Worm (Caenorhabditis elegans) whole organism, L1 larva: ENCODE results near the gene nphp-4.
A peak's percentile ranks its signal among the peaks of the same experiment; 100 is the strongest.

Experiments
- C16A3.4 ChIP-seq: fragments of 150-350 bp; optimal IDR thresholded peaks from 2 replicates; lab custom pipeline; 2014; ENCODE audit warnings: missing biosample characterization, missing genetic modification characterization
- C34B4.2 ChIP-seq: sonication (generic microtip); optimal IDR thresholded peaks from 2 replicates; lab custom pipeline; 2017; ENCODE audit warnings: mild to moderate bottlenecking, missing genetic modification characterization, missing compliant biosample characterization
- alr-1 ChIP-seq: fragments of 200-800 bp; sonication (Bioruptor generic); optimal IDR thresholded peaks from 2 replicates; lab custom pipeline; 2018; ENCODE audit warnings: borderline replicate concordance, mild to moderate bottlenecking, missing genetic modification characterization, missing compliant biosample characterization
- aly-2 ChIP-seq: fragments of 150-350 bp; optimal IDR thresholded peaks from 2 replicates; lab custom pipeline; 2014; ENCODE audit warnings: missing biosample characterization, missing genetic modification characterization
- blmp-1 ChIP-seq: fragments of 150-350 bp; optimal IDR thresholded peaks from 2 replicates; lab custom pipeline; 2014; ENCODE audit warnings: missing biosample characterization, missing genetic modification characterization
- ceh-82 ChIP-seq, 3 experiments: fragments of 150-350 bp in 1 of 3; sonication (generic microtip) in 2 of 3; optimal IDR thresholded peaks; 2 replicates each; lab custom pipeline; 2014 to 2017; ENCODE audit warnings: missing biosample characterization in 3 of 3, missing genetic modification characterization in 3 of 3
- efl-1 ChIP-seq, 4 experiments: fragments of 150-350 bp; optimal IDR thresholded peaks in 3 of 4; peaks in 1 of 4; 1 replicate in 1 of 4; 2 replicates in 3 of 4; lab custom pipeline; 2014; ENCODE audit warnings: missing biosample characterization in 2 of 4, missing genetic modification characterization in 2 of 4, missing genetic modification reagents in 2 of 4
- egl-27 ChIP-seq, 2 experiments: fragments of 150-350 bp in 1 of 2; sonication (generic microtip); optimal IDR thresholded peaks; 3 replicates each; lab custom pipeline; 2017 to 2018; ENCODE audit warnings: missing biosample characterization in 2 of 2, missing genetic modification characterization in 2 of 2, missing genetic modification reagents in 2 of 2
- elt-3 ChIP-seq, 6 experiments: fragments of 150-350 bp in 1 of 6; sonication (generic microtip); optimal IDR thresholded peaks; 2 replicates each; lab custom pipeline; 2017 to 2018; ENCODE audit warnings: missing biosample characterization in 6 of 6, missing genetic modification characterization in 6 of 6, inconsistent platforms in 1 of 6
- fkh-10 ChIP-seq: sonication (generic microtip); optimal IDR thresholded peaks from 2 replicates; lab custom pipeline; 2017; ENCODE audit warnings: missing biosample characterization, missing genetic modification reagents, missing genetic modification characterization
- fkh-8 ChIP-seq: sonication (generic microtip); optimal IDR thresholded peaks from 2 replicates; lab custom pipeline; 2016; ENCODE audit warnings: mild to moderate bottlenecking, missing genetic modification characterization, missing compliant biosample characterization
- grh-1 ChIP-seq: fragments of 200-800 bp; sonication (Bioruptor generic); IDR thresholded peaks from 2 replicates; pipeline ENCODE4 v1.3.6; 2022; ENCODE audit warnings: missing genetic modification reagents, missing genetic modification characterization, missing compliant biosample characterization
- irx-1 ChIP-seq: sonication (generic microtip); optimal IDR thresholded peaks from 2 replicates; lab custom pipeline; 2016; ENCODE audit warnings: missing genetic modification characterization, missing compliant biosample characterization
- jun-1 ChIP-seq: fragments of 150-350 bp; optimal IDR thresholded peaks from 2 replicates; lab custom pipeline; 2014; ENCODE audit warnings: missing biosample characterization, missing genetic modification reagents, missing genetic modification characterization
- lin-13 ChIP-seq: fragments of 150-350 bp; optimal IDR thresholded peaks from 2 replicates; lab custom pipeline; 2014; ENCODE audit warnings: missing biosample characterization, missing genetic modification reagents, missing genetic modification characterization
- lin-14 ChIP-seq: fragments of 200-800 bp; sonication (Bioruptor generic); optimal IDR thresholded peaks from 2 replicates; lab custom pipeline; 2018; ENCODE audit warnings: mild to moderate bottlenecking, missing genetic modification characterization, moderate library complexity, missing compliant biosample characterization
- lin-35 ChIP-seq, 2 experiments: fragments of 150-350 bp; optimal IDR thresholded peaks; 2 replicates each; lab custom pipeline; 2014; ENCODE audit warnings: missing biosample characterization in 2 of 2, missing genetic modification characterization in 2 of 2, missing genetic modification reagents in 2 of 2
- lir-3 ChIP-seq: sonication (generic microtip); optimal IDR thresholded peaks from 2 replicates; lab custom pipeline; 2016; ENCODE audit warnings: mild to moderate bottlenecking, missing genetic modification characterization, moderate library complexity, missing compliant biosample characterization; ENCODE audit not compliant: poor library complexity
- lsy-2 ChIP-seq, 2 experiments: fragments of 150-350 bp; optimal IDR thresholded peaks; 2 replicates each; lab custom pipeline; 2014; ENCODE audit warnings: missing biosample characterization in 2 of 2, missing genetic modification characterization in 2 of 2
- mab-9 ChIP-seq: fragments of 200-800 bp; sonication (Bioruptor generic); IDR thresholded peaks from 2 replicates; pipeline ENCODE4 v1.3.6; 2022; ENCODE audit warnings: missing genetic modification reagents, missing genetic modification characterization, missing compliant biosample characterization
- mdl-1 ChIP-seq, 2 experiments: fragments of 150-350 bp; optimal IDR thresholded peaks; 2 replicates each; lab custom pipeline; 2014 to 2017; ENCODE audit warnings: missing biosample characterization in 2 of 2, missing genetic modification characterization in 2 of 2, inconsistent platforms in 1 of 2
- mep-1 ChIP-seq: fragments of 150-350 bp; optimal IDR thresholded peaks from 2 replicates; lab custom pipeline; 2014; ENCODE audit warnings: missing biosample characterization, missing genetic modification characterization
- nhr-19 ChIP-seq: fragments of 200-800 bp; sonication (Bioruptor generic); conservative IDR thresholded peaks from 2 replicates; pipeline ENCODE4 v1.3.6; 2022; ENCODE audit warnings: missing genetic modification characterization, missing compliant biosample characterization
- nhr-20 ChIP-seq: sonication (generic microtip); optimal IDR thresholded peaks from 2 replicates; lab custom pipeline; 2016; ENCODE audit warnings: mild to moderate bottlenecking, missing genetic modification characterization, missing compliant biosample characterization
- nhr-237 ChIP-seq: fragments of 150-350 bp; optimal IDR thresholded peaks from 2 replicates; lab custom pipeline; 2014; ENCODE audit warnings: missing biosample characterization, missing genetic modification characterization
- nhr-47 ChIP-seq: sonication (generic microtip); optimal IDR thresholded peaks from 2 replicates; lab custom pipeline; 2016; ENCODE audit warnings: mild to moderate bottlenecking, missing genetic modification characterization, moderate library complexity, missing compliant biosample characterization
- nhr-71 ChIP-seq: sonication (generic microtip); optimal IDR thresholded peaks from 2 replicates; lab custom pipeline; 2016; ENCODE audit warnings: mild to moderate bottlenecking, missing genetic modification characterization, moderate library complexity, missing compliant biosample characterization
- nhr-76 ChIP-seq: sonication (generic microtip); optimal IDR thresholded peaks from 2 replicates; lab custom pipeline; 2017; ENCODE audit warnings: missing biosample characterization, missing genetic modification characterization
- nhr-84 ChIP-seq: sonication (generic microtip); optimal IDR thresholded peaks from 2 replicates; lab custom pipeline; 2017; ENCODE audit warnings: missing biosample characterization, missing genetic modification characterization
- nhr-85 ChIP-seq: sonication (generic microtip); peaks from one replicate; lab custom pipeline; 2016; ENCODE audit warnings: missing genetic modification characterization, inconsistent platforms, missing compliant biosample characterization
- nhr-90 ChIP-seq: sonication (generic microtip); optimal IDR thresholded peaks from 2 replicates; lab custom pipeline; 2016; ENCODE audit warnings: mild to moderate bottlenecking, missing genetic modification characterization, missing compliant biosample characterization; ENCODE audit not compliant: poor library complexity
- pag-3 ChIP-seq: sonication (generic microtip); optimal IDR thresholded peaks from 2 replicates; lab custom pipeline; 2017; ENCODE audit warnings: missing genetic modification characterization, mild to moderate bottlenecking, missing compliant biosample characterization, antibody characterized with exemption, borderline replicate concordance; ENCODE audit not compliant: insufficient read depth
- pax-3 ChIP-seq: fragments of 200-800 bp; sonication (Bioruptor generic); optimal IDR thresholded peaks from 2 replicates; lab custom pipeline; 2018; ENCODE audit warnings: mild to moderate bottlenecking, missing genetic modification characterization, moderate library complexity, missing compliant biosample characterization
- rnt-1 ChIP-seq: sonication (generic microtip); optimal IDR thresholded peaks from 2 replicates; lab custom pipeline; 2016; ENCODE audit warnings: mild to moderate bottlenecking, missing genetic modification characterization, moderate library complexity, missing compliant biosample characterization
- skn-1 ChIP-seq: fragments of 150-350 bp; optimal IDR thresholded peaks from 2 replicates; lab custom pipeline; 2014; ENCODE audit warnings: missing biosample characterization, missing genetic modification characterization
- snu-23 ChIP-seq: sonication (generic microtip); optimal IDR thresholded peaks from 2 replicates; lab custom pipeline; 2016; ENCODE audit warnings: missing genetic modification characterization, missing compliant biosample characterization
- sup-37 ChIP-seq: fragments of 200-800 bp; sonication (Bioruptor generic); optimal IDR thresholded peaks from 2 replicates; lab custom pipeline; 2018; ENCODE audit warnings: mild to moderate bottlenecking, missing genetic modification characterization, missing compliant biosample characterization
- tbx-2 ChIP-seq: sonication (generic microtip); optimal IDR thresholded peaks from 2 replicates; lab custom pipeline; 2016; ENCODE audit warnings: missing genetic modification characterization, missing compliant biosample characterization
- tlp-1 ChIP-seq: fragments of 150-350 bp; optimal IDR thresholded peaks from 2 replicates; lab custom pipeline; 2014; ENCODE audit warnings: missing biosample characterization, missing genetic modification characterization
- unc-130 ChIP-seq: fragments of 150-350 bp; optimal IDR thresholded peaks from 2 replicates; lab custom pipeline; 2017; ENCODE audit warnings: missing biosample characterization, missing genetic modification characterization, inconsistent platforms
- vab-15 ChIP-seq: sonication (generic microtip); optimal IDR thresholded peaks from 2 replicates; lab custom pipeline; 2017; ENCODE audit warnings: missing genotype, mild to moderate bottlenecking, missing genetic modification characterization, missing compliant biosample characterization
- xbp-1 ChIP-seq: sonication (generic microtip); optimal IDR thresholded peaks from 2 replicates; lab custom pipeline; 2016; ENCODE audit warnings: missing genetic modification characterization, missing compliant biosample characterization
- ztf-4 ChIP-seq: fragments of 150-350 bp; optimal IDR thresholded peaks from 2 replicates; lab custom pipeline; 2014; ENCODE audit warnings: missing biosample characterization, missing genetic modification characterization

Gene nphp-4

ce11 chrV:11801076-11801849 is 42.3 kb downstream of the nphp-4 start (continued):
- TF ChIP-seq nhr-47 (peak; percentile 28), grh-1 (0 out of 2 replicates have a peak, but pooled peaks have one; percentile 12), lin-35 (GFP tag; optimal IDR thresholded peaks at IDR 0.05; lab: Kevin White, UChicago) (peak in 1 of 2 experiments; percentile 13)
- TF ChIP-seq, all 84 proteins: peak for 16

ce11 chrV:11800486-11800885 is 43.0 kb downstream of the nphp-4 start:
- no peak for TF ChIP-seq C34B4.2
- peak; percentile 21 for TF ChIP-seq tbx-2
- TF ChIP-seq lsy-2 (tag; optimal IDR thresholded peaks at IDR 0.05; lab: Kevin White, UChicago) = peak in 1 of 2 experiments; percentile 11
- no peak for TF ChIP-seq tlp-1 (tag; lab: Kevin White, UChicago)
- TF ChIP-seq skn-1 = no peak
- no peak for TF ChIP-seq fkh-10
- TF ChIP-seq elt-3 (tag; optimal IDR thresholded peaks at IDR 0.05; lab: Kevin White, UChicago) = peak in 2 of 6 experiments; percentile 9 to 36
- peak; percentile 34 for TF ChIP-seq nhr-71
- TF ChIP-seq nhr-19 (GFP tag; lab: Robert Waterston, UW) = peak; percentile 26
- TF ChIP-seq nhr-85 = peak; percentile 76
- TF ChIP-seq grh-1 = peak; percentile 24; the same call in 1 of the 2 replicates
- no peak for TF ChIP-seq nhr-237 (tag; lab: Kevin White, UChicago)
- no peak for TF ChIP-seq sup-37 (GFP tag; lab: Kevin White, UChicago)
- no peak for TF ChIP-seq rnt-1 (tag; lab: Kevin White, UChicago)
- TF ChIP-seq lir-3 (tag; lab: Kevin White, UChicago) = no peak
- peak; percentile 78 for TF ChIP-seq nhr-20 (tag; lab: Kevin White, UChicago)

- TF ChIP-seq alr-1 (tag; lab: Kevin White, UChicago) (no peak), lsy-2 (tag; optimal IDR thresholded peaks at IDR 0.05; lab: Kevin White, UChicago) (peak; percentile 21 to 53), jun-1 (peak; percentile 24), blmp-1 (tag; lab: Kevin White, UChicago) (peak; percentile 80), nhr-19 (GFP tag; lab: Robert Waterston, UW) (peak; percentile 82), efl-1 (optimal IDR thresholded peaks at IDR 0.05; lab: Kevin White, UChicago) (no peak), efl-1 (GFP tag; optimal IDR thresholded peaks at IDR 0.05 in 1 of 2; lab: Kevin White, UChicago) (no peak), lir-3 (tag; lab: Kevin White, UChicago) (peak; percentile 41), lin-14 (GFP tag; lab: Kevin White, UChicago) (peak; percentile 89), nhr-76 (tag; lab: Kevin White, UChicago) (no peak), snu-23 (GFP tag; lab: Kevin White, UChicago) (peak; percentile 76), xbp-1 (tag; lab: Kevin White, UChicago) (peak; percentile 32), lin-13 (GFP tag; lab: Kevin White, UChicago) (peak; percentile 41), mep-1 (tag; lab: Kevin White, UChicago) (no peak), nhr-90 (tag; lab: Kevin White, UChicago) (peak; percentile 88), aly-2 (no peak), tbx-2 (peak; percentile 78), ztf-4 (tag; lab: Kevin White, UChicago) (no peak), egl-27 (tag; optimal IDR thresholded peaks at IDR 0.05; lab: Kevin White, UChicago) (peak in 1 of 2 experiments; percentile 36), mab-9 (GFP tag; lab: Robert Waterston, UW) (peak; percentile 58; the same call in 1 of the 2 replicates), unc-130 (peak; percentile 49), pag-3 (tag; lab: Kevin White, UChicago) (no peak), grh-1 (peak; percentile 76), lin-35 (GFP tag; optimal IDR thresholded peaks at IDR 0.05; lab: Kevin White, UChicago) (peak in 1 of 2 experiments; percentile 71), nhr-71 (peak; percentile 93), C16A3.4 (tag; lab: Kevin White, UChicago) (peak; percentile 46), vab-15 (tag; lab: Kevin White, UChicago) (peak; percentile 56), nhr-20 (tag; lab: Kevin White, UChicago) (peak; percentile 94), ceh-82 (tag; optimal IDR thresholded peaks at IDR 0.05; lab: Kevin White, UChicago) (no peak), nhr-85 (peak; percentile 99), elt-3 (tag; optimal IDR thresholded peaks at IDR 0.05; lab: Kevin White, UChicago) (peak in 5 of 6 experiments; percentile 21 to 91 (median 48)), nhr-84 (tag; lab: Kevin White, UChicago) (no peak), mdl-1 (tag; optimal IDR thresholded peaks at IDR 0.05; lab: Kevin White, UChicago) (peak in 1 of 2 experiments; percentile 96), irx-1 (peak; percentile 38), nhr-47 (peak; percentile 76), fkh-8 (tag; lab: Kevin White, UChicago) (no peak), pax-3 (tag; lab: Kevin White, UChicago) (no peak)
Measured at ce11 chrV:11799252-11799822, 44.2 kb downstream of the nphp-4 start.
